Fruit fly (Drosophila melanogaster): ENCODE measurements around the gene Gr64b.

- TF ChIP-seq fd96Ca (GFP tag; IDR thresholded peaks at IDR 0.05), result no peak
- no peak for TF ChIP-seq CG8301 (tag; optimal IDR thresholded peaks at IDR 0.05)
Observed at dm6 chr3L:4061921-4062474, 33.6 kb downstream of the Gr64b start, which contains the start of gene dib.

All from whole organism, pupa.